Fruit fly (Drosophila melanogaster) whole organism, embryonic: ENCODE measurements around the gene CG11309.

Experiments used
- CG10209 ChIP-seq: fragments of 200-800 bp; sonication (Bioruptor generic); optimal IDR thresholded peaks from 3 replicates; lab custom pipeline; 2017; ENCODE audit warnings: missing biosample characterization, mild to moderate bottlenecking, missing genetic modification characterization, missing genetic modification reagents
- CG10543 ChIP-seq: fragments of 200-800 bp; sonication (Bioruptor generic); optimal IDR thresholded peaks from 3 replicates; lab custom pipeline; 2017; ENCODE audit warnings: missing biosample characterization, mild to moderate bottlenecking, missing genetic modification characterization, moderate library complexity
- CG11093 ChIP-seq: fragments of 200-800 bp; sonication (Bioruptor generic); IDR thresholded peaks from 3 replicates; pipeline ENCODE4 v1.3.6; 2022; ENCODE audit warnings: missing biosample characterization, missing genetic modification characterization
- CG11695 ChIP-seq: fragments of 200-800 bp; sonication (Bioruptor generic); IDR thresholded peaks from 3 replicates; pipeline ENCODE4 v1.3.6; 2022; ENCODE audit warnings: missing biosample characterization, missing genetic modification characterization
- CG12219 ChIP-seq: fragments of 200-800 bp; sonication (Bioruptor generic); optimal IDR thresholded peaks from 3 replicates; lab custom pipeline; 2018; ENCODE audit warnings: missing biosample characterization, mild to moderate bottlenecking, missing genetic modification characterization
- CG1233 ChIP-seq: fragments of 200-800 bp; sonication (Bioruptor generic); optimal IDR thresholded peaks from 4 replicates; lab custom pipeline; 2018; ENCODE audit warnings: missing biosample characterization, mild to moderate bottlenecking, missing genetic modification characterization
- CG12391 ChIP-seq: fragments of 200-800 bp; sonication (Bioruptor generic); optimal IDR thresholded peaks from 3 replicates; lab custom pipeline; 2018; ENCODE audit warnings: missing biosample characterization, mild to moderate bottlenecking, missing genetic modification characterization, moderate library complexity
- CG13287 ChIP-seq: fragments of 200-800 bp; sonication (Bioruptor generic); IDR thresholded peaks from 2 replicates; pipeline ENCODE4 v1.3.6; 2022; ENCODE audit warnings: missing biosample characterization, missing genetic modification characterization; ENCODE audit not compliant: partially characterized antibody
- CG16815 ChIP-seq: fragments of 200-800 bp; sonication (Bioruptor generic); optimal IDR thresholded peaks from 3 replicates; lab custom pipeline; 2017; ENCODE audit warnings: missing biosample characterization, mild to moderate bottlenecking, missing genetic modification characterization
- CG2120 ChIP-seq: fragments of 200-800 bp; sonication (Bioruptor generic); optimal IDR thresholded peaks from 3 replicates; lab custom pipeline; 2016; ENCODE audit warnings: missing biosample characterization, missing genetic modification characterization
- CG2678 ChIP-seq: fragments of 200-800 bp; sonication (Bioruptor generic); optimal IDR thresholded peaks from 3 replicates; lab custom pipeline; 2019; ENCODE audit warnings: missing biosample characterization, mild to moderate bottlenecking, missing genetic modification characterization, moderate library complexity
- CG31365 ChIP-seq: fragments of 200-800 bp; sonication (Bioruptor generic); optimal IDR thresholded peaks from 2 replicates; lab custom pipeline; 2018; ENCODE audit warnings: missing biosample characterization, mild to moderate bottlenecking, missing genetic modification characterization
- CG4360 ChIP-seq: fragments of 200-800 bp; sonication (Bioruptor generic); IDR thresholded peaks from 2 replicates; pipeline ENCODE4 v1.3.6; 2022; ENCODE audit warnings: missing biosample characterization, missing genetic modification characterization
- CG5180 ChIP-seq: fragments of 200-800 bp; sonication (Bioruptor generic); optimal IDR thresholded peaks from 3 replicates; lab custom pipeline; 2017; ENCODE audit warnings: missing biosample characterization, missing genetic modification characterization, mild to moderate bottlenecking, moderate library complexity, missing genetic modification reagents
- CG7963 ChIP-seq: fragments of 200-800 bp; sonication (Bioruptor generic); IDR thresholded peaks from 3 replicates; pipeline ENCODE4 v1.3.6; 2022; ENCODE audit warnings: missing biosample characterization, missing genetic modification characterization; ENCODE audit not compliant: partially characterized antibody
- CG8281 ChIP-seq: fragments of 200-800 bp; sonication (Bioruptor generic); optimal IDR thresholded peaks from 2 replicates; lab custom pipeline; 2018; ENCODE audit warnings: missing biosample characterization, mild to moderate bottlenecking, missing genetic modification characterization, moderate library complexity
- CoRest ChIP-seq: fragments of 200-800 bp; sonication (Bioruptor generic); optimal IDR thresholded peaks from 3 replicates; lab custom pipeline; 2018; ENCODE audit warnings: missing biosample characterization, mild to moderate bottlenecking, missing genetic modification characterization, moderate library complexity
- CrebB ChIP-seq: fragments of 200-800 bp; sonication (Bioruptor generic); optimal IDR thresholded peaks from 3 replicates; lab custom pipeline; 2018; ENCODE audit warnings: missing biosample characterization, mild to moderate bottlenecking, missing genetic modification characterization
- Dad ChIP-seq: fragments of 200-800 bp; sonication (Bioruptor generic); optimal IDR thresholded peaks from 3 replicates; lab custom pipeline; 2016; ENCODE audit warnings: missing biosample characterization, missing genetic modification characterization
- Dp ChIP-seq: fragments of 200-800 bp; sonication (Bioruptor generic); optimal IDR thresholded peaks from 2 replicates; lab custom pipeline; 2018; ENCODE audit warnings: missing biosample characterization, mild to moderate bottlenecking, missing genetic modification characterization, moderate library complexity
- Ets97D ChIP-seq: fragments of 200-800 bp; sonication (Bioruptor generic); optimal IDR thresholded peaks from 3 replicates; lab custom pipeline; 2016; ENCODE audit warnings: missing biosample characterization, missing genetic modification characterization
- Jarid2 ChIP-seq: fragments of 200-800 bp; sonication (Bioruptor generic); optimal IDR thresholded peaks from 3 replicates; lab custom pipeline; 2017; ENCODE audit warnings: mild to moderate bottlenecking, missing biosample characterization, missing genetic modification reagents, missing genetic modification characterization
- Meics ChIP-seq: fragments of 200-800 bp; sonication (Bioruptor generic); optimal IDR thresholded peaks from 2 replicates; lab custom pipeline; 2017; ENCODE audit warnings: missing biosample characterization, mild to moderate bottlenecking, missing genetic modification characterization
- NK7.1 ChIP-seq: fragments of 200-800 bp; sonication (Bioruptor generic); optimal IDR thresholded peaks from 3 replicates; lab custom pipeline; 2016; ENCODE audit warnings: missing biosample characterization, missing genetic modification characterization
- NfI ChIP-seq: fragments of 200-800 bp; sonication (Bioruptor generic); optimal IDR thresholded peaks from 3 replicates; lab custom pipeline; 2018; ENCODE audit warnings: missing biosample characterization, mild to moderate bottlenecking, missing genetic modification characterization, moderate library complexity
- Opbp ChIP-seq: fragments of 200-800 bp; sonication (Bioruptor generic); IDR thresholded peaks from 3 replicates; pipeline ENCODE4 v1.3.6; 2022; ENCODE audit warnings: missing biosample characterization, missing genetic modification characterization; ENCODE audit not compliant: partially characterized antibody
- YL-1 ChIP-seq: fragments of 200-800 bp; sonication (Bioruptor generic); optimal IDR thresholded peaks from 3 replicates; lab custom pipeline; 2017; ENCODE audit warnings: missing biosample characterization, mild to moderate bottlenecking, missing genetic modification characterization
- bab2 ChIP-seq: fragments of 200-800 bp; sonication (Bioruptor generic); optimal IDR thresholded peaks from 2 replicates; lab custom pipeline; 2016; ENCODE audit warnings: missing biosample characterization, missing genetic modification characterization
- br ChIP-seq: fragments of >200 bp; optimal IDR thresholded peaks from 2 replicates; lab custom pipeline; 2017
- cas ChIP-seq: fragments of 200-800 bp; sonication (Bioruptor generic); IDR thresholded peaks from 2 replicates; pipeline ENCODE4 v1.3.6; 2022; ENCODE audit warnings: missing biosample characterization, missing genetic modification characterization
- disco-r ChIP-seq: fragments of 200-800 bp; sonication (Bioruptor generic); optimal IDR thresholded peaks from 2 replicates; lab custom pipeline; 2016; ENCODE audit warnings: missing biosample characterization, missing genetic modification characterization
- exex ChIP-seq: fragments of 200-800 bp; sonication (Bioruptor generic); optimal IDR thresholded peaks from 4 replicates; lab custom pipeline; 2018; ENCODE audit warnings: missing biosample characterization, mild to moderate bottlenecking, missing genetic modification characterization, moderate library complexity
- gfzf ChIP-seq: fragments of 200-800 bp; sonication (Bioruptor generic); optimal IDR thresholded peaks from 2 replicates; lab custom pipeline; 2016; ENCODE audit warnings: missing biosample characterization, mild to moderate bottlenecking, missing genetic modification characterization, moderate library complexity
- grau ChIP-seq: fragments of 200-800 bp; optimal IDR thresholded peaks from 3 replicates; lab custom pipeline; 2019; ENCODE audit warnings: missing biosample characterization, mild to moderate bottlenecking, missing genetic modification characterization, moderate library complexity
- hth ChIP-seq: fragments of >200 bp; optimal IDR thresholded peaks from 2 replicates; lab custom pipeline; 2017; ENCODE audit warnings: inconsistent platforms
- jing ChIP-seq: fragments of 200-800 bp; sonication (Bioruptor generic); optimal IDR thresholded peaks from 2 replicates; lab custom pipeline; 2018; ENCODE audit warnings: missing biosample characterization, mild to moderate bottlenecking, missing genetic modification characterization
- lmd ChIP-seq: fragments of 200-800 bp; sonication (Bioruptor generic); IDR thresholded peaks from 2 replicates; pipeline ENCODE4 v1.3.6; 2022; ENCODE audit warnings: missing biosample characterization, missing genetic modification characterization
- mam ChIP-seq: fragments of 200-800 bp; sonication (Bioruptor generic); optimal IDR thresholded peaks from 3 replicates; lab custom pipeline; 2016; ENCODE audit warnings: missing biosample characterization, missing genetic modification characterization
- nerfin-2 ChIP-seq: fragments of 200-800 bp; sonication (Bioruptor generic); IDR thresholded peaks from 2 replicates; pipeline ENCODE4 v1.3.6; 2022; ENCODE audit warnings: missing biosample characterization, missing genetic modification characterization; ENCODE audit not compliant: partially characterized antibody
- otp ChIP-seq: fragments of 200-800 bp; sonication (Bioruptor generic); IDR thresholded peaks from 3 replicates; pipeline ENCODE4, ENCODE4 v1.3.6; 2022; ENCODE audit warnings: missing biosample characterization, missing genetic modification characterization
- prd ChIP-seq, 3 experiments: fragments of >200 bp in 2 of 3; fragments of 200-800 bp in 1 of 3; sonication (Bioruptor generic) in 1 of 3; optimal IDR thresholded peaks in 2 of 3; IDR thresholded peaks in 1 of 3; 2 replicates in 2 of 3; 3 replicates in 1 of 3; pipeline versions ENCODE4 v1.3.6 to Lab custom; 2017 to 2022; ENCODE audit warnings: missing biosample characterization in 1 of 3, missing genetic modification characterization in 1 of 3
- pros ChIP-seq: fragments of 200-800 bp; sonication (Bioruptor generic); optimal IDR thresholded peaks from 3 replicates; lab custom pipeline; 2019; ENCODE audit warnings: missing biosample characterization, mild to moderate bottlenecking, missing genetic modification characterization, moderate library complexity
- seq ChIP-seq: fragments of 200-800 bp; sonication (Bioruptor generic); IDR thresholded peaks from 2 replicates; pipeline ENCODE4 v1.3.6; 2022; ENCODE audit warnings: missing biosample characterization, missing genetic modification characterization
- sima ChIP-seq: fragments of 200-800 bp; sonication (Bioruptor generic); optimal IDR thresholded peaks from 2 replicates; lab custom pipeline; 2016; ENCODE audit warnings: missing biosample characterization, missing genetic modification characterization
- sna ChIP-seq: fragments of 200-800 bp; sonication (Bioruptor generic); IDR thresholded peaks from 2 replicates; pipeline ENCODE4 v1.3.6; 2022; ENCODE audit warnings: missing biosample characterization, missing genetic modification characterization; ENCODE audit not compliant: partially characterized antibody
- zen2 ChIP-seq: fragments of 200-800 bp; sonication (Bioruptor generic); IDR thresholded peaks from 3 replicates; pipeline ENCODE4 v1.3.6; 2022; ENCODE audit warnings: missing biosample characterization, missing genetic modification characterization; ENCODE audit not compliant: partially characterized antibody
- zfh1 ChIP-seq: fragments of 200-800 bp; sonication (Bioruptor generic); IDR thresholded peaks from 3 replicates; pipeline ENCODE4 v1.3.6; 2022; ENCODE audit warnings: missing biosample characterization, missing genetic modification characterization
- zfh2 ChIP-seq: fragments of 200-800 bp; sonication (Bioruptor generic); optimal IDR thresholded peaks from 2 replicates; lab custom pipeline; 2016; ENCODE audit warnings: missing biosample characterization, missing genetic modification characterization

Gene CG11309

dm6 chr3L:21285639-21286338, 18.7 kb downstream of the CG11309 start, which contains the start of the genes CG12974 and pzg (continued):
- TF ChIP-seq YL-1: peak; percentile 96
- no peak for TF ChIP-seq hth
- TF ChIP-seq prd (optimal IDR thresholded peaks at IDR 0.05; lab: Kevin White, UChicago): no peak
- TF ChIP-seq prd (GFP tag; IDR thresholded peaks at IDR 0.05; lab: Robert Waterston, UW): peak; percentile 91
- TF ChIP-seq sna (GFP tag; lab: Robert Waterston, UW): peak; percentile 72
- peak; percentile 65 for TF ChIP-seq bab2 (GFP tag; lab: Kevin White, UChicago)
- peak; percentile 84 for TF ChIP-seq Meics (GFP tag; lab: Kevin White, UChicago)
- peak; percentile 75 for TF ChIP-seq seq (GFP tag; lab: Robert Waterston, UW)
- peak; percentile 85 for TF ChIP-seq CG7963 (GFP tag; lab: Robert Waterston, UW)
- TF ChIP-seq cas (GFP tag; lab: Robert Waterston, UW): peak; percentile 36; the same call in 1 of the 2 replicates
- TF ChIP-seq Dp (GFP tag; lab: Kevin White, UChicago): peak; percentile 89
- peak; percentile 89 for TF ChIP-seq CG10543 (GFP tag; lab: Kevin White, UChicago)
- peak; percentile 86 for TF ChIP-seq CG12391 (tag; lab: Kevin White, UChicago)
- no peak for TF ChIP-seq CG31365 (tag; lab: Kevin White, UChicago)
- TF ChIP-seq zfh2 (GFP tag; lab: Kevin White, UChicago): peak; percentile 81
- TF ChIP-seq CG11093 (GFP tag; lab: Robert Waterston, UW): peak; percentile 71; the same call in 2 of the 3 replicates
- peak; percentile 85 for TF ChIP-seq CG16815 (GFP tag; lab: Kevin White, UChicago)
- TF ChIP-seq exex (tag; lab: Kevin White, UChicago): no peak
- TF ChIP-seq CrebB (tag; lab: Kevin White, UChicago): peak; percentile 44
- TF ChIP-seq pros (GFP tag; lab: Kevin White, UChicago): no peak
- peak; percentile 80 for TF ChIP-seq NfI (GFP tag; lab: Kevin White, UChicago)
- peak; percentile 70 for TF ChIP-seq gfzf
- peak; percentile 62; the same call in 1 of the 3 replicates for TF ChIP-seq otp (GFP tag; lab: Robert Waterston, UW)
- peak; percentile 78 for TF ChIP-seq Dad (GFP tag; lab: Kevin White, UChicago)
- TF ChIP-seq mam (GFP tag; lab: Kevin White, UChicago): peak; percentile 65
- TF ChIP-seq zfh1 (GFP tag; lab: Robert Waterston, UW): peak; percentile 78
- peak; percentile 97 for TF ChIP-seq Ets97D (GFP tag; lab: Kevin White, UChicago)
- TF ChIP-seq CG4360 (GFP tag; lab: Robert Waterston, UW): peak; percentile 18; the same call in 1 of the 2 replicates
- TF ChIP-seq CG12219 (GFP tag; lab: Kevin White, UChicago): peak; percentile 19
- TF ChIP-seq zen2 (GFP tag; lab: Robert Waterston, UW): no peak
- peak; percentile 75 for TF ChIP-seq CG13287 (GFP tag; lab: Robert Waterston, UW)
- TF ChIP-seq disco-r (GFP tag; lab: Kevin White, UChicago): peak; percentile 67
- peak; percentile 34; the same call in 1 of the 3 replicates for TF ChIP-seq CG11695 (GFP tag; lab: Robert Waterston, UW)
- peak; percentile 70 for TF ChIP-seq CG2678 (tag; lab: Kevin White, UChicago)
- peak; percentile 93 for TF ChIP-seq lmd (GFP tag; lab: Robert Waterston, UW)
- TF ChIP-seq CG5180 (GFP tag; lab: Kevin White, UChicago): no peak
- TF ChIP-seq CG2120 (GFP tag; lab: Kevin White, UChicago): peak; percentile 85
- peak; percentile 77 for TF ChIP-seq CG10209 (GFP tag; lab: Kevin White, UChicago)
- TF ChIP-seq NK7.1 (GFP tag; lab: Kevin White, UChicago): peak; percentile 1
- TF ChIP-seq CG1233 (GFP tag; lab: Kevin White, UChicago): peak; percentile 74
- no peak for TF ChIP-seq sima (GFP tag; lab: Kevin White, UChicago)
- TF ChIP-seq Jarid2 (GFP tag; lab: Kevin White, UChicago): peak; percentile 45
- TF ChIP-seq CoRest (tag; lab: Kevin White, UChicago): peak; percentile 89
- TF ChIP-seq Opbp (GFP tag; lab: Robert Waterston, UW): peak; percentile 80
- no peak for TF ChIP-seq CG8281 (tag; lab: Kevin White, UChicago)
- TF ChIP-seq nerfin-2 (GFP tag; lab: Robert Waterston, UW): peak; percentile 71
- no peak for TF ChIP-seq br
- peak; percentile 69 for TF ChIP-seq jing (GFP tag; lab: Kevin White, UChicago)
- peak; percentile 78 for TF ChIP-seq grau (tag; lab: Kevin White, UChicago)
